Worm (Caenorhabditis elegans) whole organism, young adult: ENCODE measurements around the gene C27B7.5.

Source experiments
- F49E8.2 ChIP-seq: sonication (generic microtip); optimal IDR thresholded peaks from 3 replicates; lab custom pipeline; 2017; ENCODE audit warnings: missing genetic modification characterization, mild to moderate bottlenecking, missing compliant biosample characterization, antibody characterized with exemption, moderate library complexity; ENCODE audit not compliant: insufficient read depth
- ekl-4 ChIP-seq: fragments of 200-800 bp; sonication (Bioruptor generic); IDR thresholded peaks from 2 replicates; pipeline ENCODE4 v1.3.6; 2022; ENCODE audit warnings: missing genetic modification reagents, missing genetic modification characterization, missing compliant biosample characterization
- him-1 ChIP-seq: sonication (generic microtip); optimal IDR thresholded peaks from 2 replicates; lab custom pipeline; 2016; ENCODE audit warnings: missing genotype, missing genetic modification reagents, missing genetic modification characterization, missing compliant biosample characterization
- lin-54 ChIP-seq: fragments of 200-800 bp; sonication (Bioruptor generic); optimal IDR thresholded peaks from 2 replicates; lab custom pipeline; 2018; ENCODE audit warnings: mild to moderate bottlenecking, missing genetic modification characterization, missing compliant biosample characterization
- madf-3 ChIP-seq: fragments of 200-800 bp; sonication (Bioruptor generic); IDR thresholded peaks from 2 replicates; pipeline ENCODE4 v1.3.6; 2022; ENCODE audit warnings: missing genetic modification reagents, missing genetic modification characterization, missing compliant biosample characterization
- nhr-80 ChIP-seq: sonication (generic microtip); optimal IDR thresholded peaks from 2 replicates; lab custom pipeline; 2016; ENCODE audit warnings: missing genetic modification characterization, missing compliant biosample characterization
- snpc-4 ChIP-seq, 5 experiments: fragments of 150-350 bp in 1 of 5; sonication (generic microtip) in 4 of 5; optimal IDR thresholded peaks; 2 replicates each; lab custom pipeline; 2014 to 2018; ENCODE audit warnings: missing genetic modification characterization in 5 of 5, missing biosample characterization in 3 of 5, antibody characterized with exemption in 2 of 5, mild to moderate bottlenecking in 2 of 5, missing compliant biosample characterization in 2 of 5, missing genotype in 2 of 5, moderate library complexity in 2 of 5, missing genetic modification reagents in 1 of 5
- tlf-1 ChIP-seq: fragments of 200-800 bp; sonication (Bioruptor generic); optimal IDR thresholded peaks from 2 replicates; lab custom pipeline; 2018; ENCODE audit warnings: mild to moderate bottlenecking, missing genetic modification characterization, missing compliant biosample characterization
- ztf-25 ChIP-seq: fragments of 200-800 bp; sonication (Bioruptor generic); IDR thresholded peaks from 2 replicates; pipeline ENCODE4 v1.3.6; 2022; ENCODE audit warnings: missing genetic modification reagents, missing genetic modification characterization, missing compliant biosample characterization

- TF ChIP-seq ztf-25 (GFP tag; lab: Robert Waterston, UW) = no peak
- no peak for TF ChIP-seq lin-54 (GFP tag; lab: Kevin White, UChicago)
- no peak for TF ChIP-seq snpc-4 (GFP tag; optimal IDR thresholded peaks at IDR 0.05; lab: Kevin White, UChicago)
- TF ChIP-seq snpc-4 (tag; optimal IDR thresholded peaks at IDR 0.05; lab: Kevin White, UChicago) = no peak
- no peak for TF ChIP-seq tlf-1 (GFP tag; lab: Kevin White, UChicago)
- TF ChIP-seq him-1 = no peak
- no peak for TF ChIP-seq madf-3 (GFP tag; lab: Robert Waterston, UW)
- TF ChIP-seq F49E8.2 = no peak
- no peak for TF ChIP-seq nhr-80 (tag; lab: Kevin White, UChicago)
- TF ChIP-seq ekl-4 (GFP tag; lab: Robert Waterston, UW) = no peak
Measured at ce11 chrIV:8933575-8933974, 32.1 kb downstream of the C27B7.5 start, which contains the start of gene D1046.4.
